Worm (Caenorhabditis elegans) whole organism, L1 larva: ENCODE data around the gene zhit-1.

Source experiments
- F16B12.6 ChIP-seq: fragments of 150-350 bp; optimal IDR thresholded peaks from 2 replicates; lab custom pipeline; 2014; ENCODE audit warnings: missing biosample characterization, missing genetic modification characterization
- alr-1 ChIP-seq: fragments of 200-800 bp; sonication (Bioruptor generic); optimal IDR thresholded peaks from 2 replicates; lab custom pipeline; 2018; ENCODE audit warnings: borderline replicate concordance, mild to moderate bottlenecking, missing genetic modification characterization, missing compliant biosample characterization
- ama-1 ChIP-seq: fragments of 150-350 bp; optimal IDR thresholded peaks from 2 replicates; lab custom pipeline; 2014
- blmp-1 ChIP-seq: fragments of 150-350 bp; optimal IDR thresholded peaks from 2 replicates; lab custom pipeline; 2014; ENCODE audit warnings: missing biosample characterization, missing genetic modification characterization
- ceh-82 ChIP-seq, 3 experiments: fragments of 150-350 bp in 1 of 3; sonication (generic microtip) in 2 of 3; optimal IDR thresholded peaks; 2 replicates each; lab custom pipeline; 2014 to 2017; ENCODE audit warnings: missing biosample characterization in 3 of 3, missing genetic modification characterization in 3 of 3
- dpl-1 ChIP-seq, 3 experiments: fragments of 150-350 bp in 2 of 3; sonication (generic microtip) in 1 of 3; optimal IDR thresholded peaks; 2 replicates each; lab custom pipeline; 2014 to 2017; ENCODE audit warnings: missing biosample characterization in 3 of 3, missing genetic modification characterization in 3 of 3, missing genetic modification reagents in 3 of 3
- dsc-1 ChIP-seq: sonication (generic microtip); optimal IDR thresholded peaks from 2 replicates; lab custom pipeline; 2016; ENCODE audit warnings: mild to moderate bottlenecking, missing genetic modification characterization, missing compliant biosample characterization
- efl-1 ChIP-seq, 4 experiments: fragments of 150-350 bp; optimal IDR thresholded peaks in 3 of 4; peaks in 1 of 4; 1 replicate in 1 of 4; 2 replicates in 3 of 4; lab custom pipeline; 2014; ENCODE audit warnings: missing biosample characterization in 2 of 4, missing genetic modification characterization in 2 of 4, missing genetic modification reagents in 2 of 4
- egl-13 ChIP-seq: sonication (generic microtip); optimal IDR thresholded peaks from 2 replicates; lab custom pipeline; 2016; ENCODE audit warnings: missing genotype, missing genetic modification reagents, missing genetic modification characterization, missing compliant biosample characterization
- fkh-10 ChIP-seq: sonication (generic microtip); optimal IDR thresholded peaks from 2 replicates; lab custom pipeline; 2017; ENCODE audit warnings: missing biosample characterization, missing genetic modification reagents, missing genetic modification characterization
- fkh-8 ChIP-seq: sonication (generic microtip); optimal IDR thresholded peaks from 2 replicates; lab custom pipeline; 2016; ENCODE audit warnings: mild to moderate bottlenecking, missing genetic modification characterization, missing compliant biosample characterization
- fos-1 ChIP-seq: fragments of 150-350 bp; optimal IDR thresholded peaks from 2 replicates; lab custom pipeline; 2014; ENCODE audit warnings: missing biosample characterization, missing genetic modification characterization
- grh-1 ChIP-seq: fragments of 200-800 bp; sonication (Bioruptor generic); IDR thresholded peaks from 2 replicates; pipeline ENCODE4 v1.3.6; 2022; ENCODE audit warnings: missing genetic modification reagents, missing genetic modification characterization, missing compliant biosample characterization
- hlh-17 ChIP-seq: fragments of 200-800 bp; sonication (Bioruptor generic); optimal IDR thresholded peaks from 2 replicates; lab custom pipeline; 2018; ENCODE audit warnings: missing genetic modification characterization, mild to moderate bottlenecking, missing compliant biosample characterization, moderate library complexity, borderline replicate concordance
- isw-1 ChIP-seq: fragments of 200-800 bp; sonication (Bioruptor generic); IDR thresholded peaks from 2 replicates; pipeline ENCODE4 v1.3.6; 2022; ENCODE audit warnings: missing genetic modification characterization, missing compliant biosample characterization
- jun-1 ChIP-seq: fragments of 150-350 bp; optimal IDR thresholded peaks from 2 replicates; lab custom pipeline; 2014; ENCODE audit warnings: missing biosample characterization, missing genetic modification reagents, missing genetic modification characterization
- lin-13 ChIP-seq: fragments of 150-350 bp; optimal IDR thresholded peaks from 2 replicates; lab custom pipeline; 2014; ENCODE audit warnings: missing biosample characterization, missing genetic modification reagents, missing genetic modification characterization
- lin-14 ChIP-seq: fragments of 200-800 bp; sonication (Bioruptor generic); optimal IDR thresholded peaks from 2 replicates; lab custom pipeline; 2018; ENCODE audit warnings: mild to moderate bottlenecking, missing genetic modification characterization, moderate library complexity, missing compliant biosample characterization
- lin-35 ChIP-seq, 2 experiments: fragments of 150-350 bp; optimal IDR thresholded peaks; 2 replicates each; lab custom pipeline; 2014; ENCODE audit warnings: missing biosample characterization in 2 of 2, missing genetic modification characterization in 2 of 2, missing genetic modification reagents in 2 of 2
- lin-39 ChIP-seq: fragments of 150-350 bp; optimal IDR thresholded peaks from 2 replicates; lab custom pipeline; 2014; ENCODE audit warnings: missing biosample characterization, missing genetic modification reagents, missing genetic modification characterization
- lsy-2 ChIP-seq, 2 experiments: fragments of 150-350 bp; optimal IDR thresholded peaks; 2 replicates each; lab custom pipeline; 2014; ENCODE audit warnings: missing biosample characterization in 2 of 2, missing genetic modification characterization in 2 of 2
- mdl-1 ChIP-seq, 2 experiments: fragments of 150-350 bp; optimal IDR thresholded peaks; 2 replicates each; lab custom pipeline; 2014 to 2017; ENCODE audit warnings: missing biosample characterization in 2 of 2, missing genetic modification characterization in 2 of 2, inconsistent platforms in 1 of 2
- mef-2 ChIP-seq: fragments of 150-350 bp; optimal IDR thresholded peaks from 2 replicates; lab custom pipeline; 2014; ENCODE audit warnings: missing biosample characterization, missing genetic modification characterization
- mep-1 ChIP-seq: fragments of 150-350 bp; optimal IDR thresholded peaks from 2 replicates; lab custom pipeline; 2014; ENCODE audit warnings: missing biosample characterization, missing genetic modification characterization
- nhr-20 ChIP-seq: sonication (generic microtip); optimal IDR thresholded peaks from 2 replicates; lab custom pipeline; 2016; ENCODE audit warnings: mild to moderate bottlenecking, missing genetic modification characterization, missing compliant biosample characterization
- nhr-237 ChIP-seq: fragments of 150-350 bp; optimal IDR thresholded peaks from 2 replicates; lab custom pipeline; 2014; ENCODE audit warnings: missing biosample characterization, missing genetic modification characterization
- nhr-47 ChIP-seq: sonication (generic microtip); optimal IDR thresholded peaks from 2 replicates; lab custom pipeline; 2016; ENCODE audit warnings: mild to moderate bottlenecking, missing genetic modification characterization, moderate library complexity, missing compliant biosample characterization
- nhr-71 ChIP-seq: sonication (generic microtip); optimal IDR thresholded peaks from 2 replicates; lab custom pipeline; 2016; ENCODE audit warnings: mild to moderate bottlenecking, missing genetic modification characterization, moderate library complexity, missing compliant biosample characterization
- nhr-77 ChIP-seq: fragments of 150-350 bp; optimal IDR thresholded peaks from 2 replicates; lab custom pipeline; 2014; ENCODE audit warnings: missing biosample characterization, missing genetic modification characterization
- pag-3 ChIP-seq: sonication (generic microtip); optimal IDR thresholded peaks from 2 replicates; lab custom pipeline; 2017; ENCODE audit warnings: missing genetic modification characterization, mild to moderate bottlenecking, missing compliant biosample characterization, antibody characterized with exemption, borderline replicate concordance; ENCODE audit not compliant: insufficient read depth
- rnt-1 ChIP-seq: sonication (generic microtip); optimal IDR thresholded peaks from 2 replicates; lab custom pipeline; 2016; ENCODE audit warnings: mild to moderate bottlenecking, missing genetic modification characterization, moderate library complexity, missing compliant biosample characterization
- skn-1 ChIP-seq: fragments of 150-350 bp; optimal IDR thresholded peaks from 2 replicates; lab custom pipeline; 2014; ENCODE audit warnings: missing biosample characterization, missing genetic modification characterization
- snpc-4 ChIP-seq: fragments of 150-350 bp; optimal IDR thresholded peaks from 2 replicates; lab custom pipeline; 2014; ENCODE audit warnings: missing biosample characterization, missing genetic modification characterization
- snu-23 ChIP-seq: sonication (generic microtip); optimal IDR thresholded peaks from 2 replicates; lab custom pipeline; 2016; ENCODE audit warnings: missing genetic modification characterization, missing compliant biosample characterization
- swsn-7 ChIP-seq: sonication (generic microtip); optimal IDR thresholded peaks from 2 replicates; lab custom pipeline; 2016; ENCODE audit warnings: missing genetic modification characterization, missing compliant biosample characterization
- tbx-2 ChIP-seq: sonication (generic microtip); optimal IDR thresholded peaks from 2 replicates; lab custom pipeline; 2016; ENCODE audit warnings: missing genetic modification characterization, missing compliant biosample characterization
- unc-30 ChIP-seq: sonication (generic microtip); optimal IDR thresholded peaks from 2 replicates; lab custom pipeline; 2017; ENCODE audit warnings: missing biosample characterization, missing genetic modification characterization
- unc-86 ChIP-seq: sonication (generic microtip); optimal IDR thresholded peaks from 2 replicates; lab custom pipeline; 2016; ENCODE audit warnings: missing genetic modification characterization, missing compliant biosample characterization
- xbp-1 ChIP-seq: sonication (generic microtip); optimal IDR thresholded peaks from 2 replicates; lab custom pipeline; 2016; ENCODE audit warnings: missing genetic modification characterization, missing compliant biosample characterization
- zip-4 ChIP-seq: fragments of 200-800 bp; sonication (Bioruptor generic); optimal IDR thresholded peaks from 2 replicates; lab custom pipeline; 2018; ENCODE audit warnings: mild to moderate bottlenecking, missing genetic modification characterization, moderate library complexity, missing compliant biosample characterization
- ztf-4 ChIP-seq: fragments of 150-350 bp; optimal IDR thresholded peaks from 2 replicates; lab custom pipeline; 2014; ENCODE audit warnings: missing biosample characterization, missing genetic modification characterization

The zhit-1 gene

ce11 chrV:5580517-5580916 lies 15.8 kb downstream of the zhit-1 start:
- peak; percentile 17 for TF ChIP-seq jun-1 (tag; lab: Kevin White, UChicago)
- no peak for TF ChIP-seq lin-39 (tag; lab: Kevin White, UChicago)
- TF ChIP-seq tbx-2 (tag; lab: Kevin White, UChicago) = peak; percentile 52
- TF ChIP-seq efl-1 (optimal IDR thresholded peaks at IDR 0.05; lab: Kevin White, UChicago) = peak; percentile 60 to 74
- peak; percentile 48 to 92 for TF ChIP-seq efl-1 (GFP tag; optimal IDR thresholded peaks at IDR 0.05 in 1 of 2; lab: Kevin White, UChicago)
- TF ChIP-seq nhr-20 (tag; lab: Kevin White, UChicago) = peak; percentile 32
- TF ChIP-seq skn-1 (tag; lab: Kevin White, UChicago) = peak; percentile 50
- no peak for TF ChIP-seq grh-1
- TF ChIP-seq dpl-1 (GFP tag; optimal IDR thresholded peaks at IDR 0.05; lab: Kevin White, UChicago) = peak in 2 of 3 experiments; percentile 14 to 54
- TF ChIP-seq lsy-2 (tag; optimal IDR thresholded peaks at IDR 0.05; lab: Kevin White, UChicago) = peak; percentile 67 to 90
- peak; percentile 45 for TF ChIP-seq ztf-4 (tag; lab: Kevin White, UChicago)
- peak; percentile 90 for TF ChIP-seq lin-14 (GFP tag; lab: Kevin White, UChicago)
- no peak for TF ChIP-seq egl-13 (tag; lab: Kevin White, UChicago)
- TF ChIP-seq mep-1 (tag; lab: Kevin White, UChicago) = peak; percentile 58
- no peak for TF ChIP-seq pag-3 (tag; lab: Kevin White, UChicago)
- TF ChIP-seq xbp-1 (tag; lab: Kevin White, UChicago) = peak; percentile 34
- TF ChIP-seq blmp-1 (tag; lab: Kevin White, UChicago) = peak; percentile 66
- no peak for TF ChIP-seq alr-1 (tag; lab: Kevin White, UChicago)
- TF ChIP-seq fkh-10 (GFP tag; lab: Kevin White, UChicago) = no peak
- peak; percentile 40 for TF ChIP-seq lin-13 (GFP tag; lab: Kevin White, UChicago)
- TF ChIP-seq fos-1 (tag; lab: Kevin White, UChicago) = no peak
- peak; percentile 76 for TF ChIP-seq nhr-71 (tag; lab: Kevin White, UChicago)
- no peak for TF ChIP-seq mef-2
- peak; percentile 59 for TF ChIP-seq swsn-7 (tag; lab: Kevin White, UChicago)
- TF ChIP-seq nhr-237 (tag; lab: Kevin White, UChicago) = peak; percentile 12
- TF ChIP-seq fkh-8 (tag; lab: Kevin White, UChicago) = peak; percentile 61
- TF ChIP-seq nhr-77 (tag; lab: Kevin White, UChicago) = peak; percentile 29
- TF ChIP-seq snpc-4 = peak; percentile 50
- TF ChIP-seq dsc-1 (tag; lab: Kevin White, UChicago) = no peak
- TF ChIP-seq lin-35 (GFP tag; optimal IDR thresholded peaks at IDR 0.05; lab: Kevin White, UChicago) = peak; percentile 56 to 62
- TF ChIP-seq F16B12.6 (tag; lab: Kevin White, UChicago) = peak; percentile 59
- peak; percentile 10 for TF ChIP-seq ama-1 (lab: Kevin White, UChicago)
- peak; percentile 71 for TF ChIP-seq snu-23 (GFP tag; lab: Kevin White, UChicago)
- peak; percentile 46 for TF ChIP-seq nhr-47 (tag; lab: Kevin White, UChicago)
- TF ChIP-seq rnt-1 (tag; lab: Kevin White, UChicago) = peak; percentile 48
- TF ChIP-seq unc-86 (tag; lab: Kevin White, UChicago) = peak; percentile 27
- TF ChIP-seq zip-4 (GFP tag; lab: Kevin White, UChicago) = peak; percentile 15
- no peak for TF ChIP-seq hlh-17
- peak; percentile 33 for TF ChIP-seq isw-1
- peak in 1 of 2 experiments; percentile 34 for TF ChIP-seq mdl-1 (tag; optimal IDR thresholded peaks at IDR 0.05; lab: Kevin White, UChicago)
- peak; percentile 36 to 78 (median 67) for TF ChIP-seq ceh-82 (tag; optimal IDR thresholded peaks at IDR 0.05; lab: Kevin White, UChicago)

ce11 chrV:5579666-5580065 lies 16.7 kb downstream of the zhit-1 start:
- TF ChIP-seq unc-30 (tag; lab: Kevin White, UChicago) (no peak), efl-1 (optimal IDR thresholded peaks at IDR 0.05; lab: Kevin White, UChicago) (no peak), efl-1 (GFP tag; optimal IDR thresholded peaks at IDR 0.05 in 1 of 2; lab: Kevin White, UChicago) (peak in 1 of 2 experiments; percentile 32)
